Fruit fly (Drosophila melanogaster): ENCODE results near the gene mRpL2.

The mRpL2 gene

dm6 chr3L:11113198-11114197 is 7.1 kb upstream of the mRpL2 start, which contains the start of gene Sod1:
Gene Sod1, minus strand, starts transcription at chr3L:11113740.
- TF ChIP-seq CG6854 (GFP tag; optimal IDR thresholded peaks at IDR 0.05), result peak; percentile 91
- TF ChIP-seq CG10669 (GFP tag; optimal IDR thresholded peaks at IDR 0.05), result peak; percentile 68
- TF ChIP-seq salr (GFP tag; optimal IDR thresholded peaks at IDR 0.05), result peak in 1 of 2 experiments; percentile 47
- no peak for TF ChIP-seq lz (GFP tag; optimal IDR thresholded peaks at IDR 0.05)
- no peak for TF ChIP-seq net (GFP tag; optimal IDR thresholded peaks at IDR 0.05)
- TF ChIP-seq esn (GFP tag; optimal IDR thresholded peaks at IDR 0.05), result peak; percentile 2
- TF ChIP-seq Eip78C (GFP tag), result peak; percentile 79
- peak; percentile 58 for TF ChIP-seq Sox14 (GFP tag; optimal IDR thresholded peaks at IDR 0.05)
- peak; percentile 88 for TF ChIP-seq CG9139 (GFP tag; optimal IDR thresholded peaks at IDR 0.05)
- TF ChIP-seq CG31627 (GFP tag; optimal IDR thresholded peaks at IDR 0.05), result peak; percentile 3
- peak; percentile 66 for TF ChIP-seq spab (GFP tag; optimal IDR thresholded peaks at IDR 0.05)
- no peak for TF ChIP-seq acj6 (GFP tag; optimal IDR thresholded peaks at IDR 0.05)
- peak; percentile 59 for TF ChIP-seq Hr4 (GFP tag; optimal IDR thresholded peaks at IDR 0.05)
- peak; percentile 26 for TF ChIP-seq Ets96B (tag; optimal IDR thresholded peaks at IDR 0.05)
- TF ChIP-seq cyc (GFP tag; optimal IDR thresholded peaks at IDR 0.05), result no peak
- TF ChIP-seq achi (GFP tag; optimal IDR thresholded peaks at IDR 0.05), result peak; percentile 25
- peak; percentile 92 to 93 for TF ChIP-seq ss (GFP tag; optimal IDR thresholded peaks at IDR 0.05)
- TF ChIP-seq Eip93F (GFP tag; optimal IDR thresholded peaks at IDR 0.05), result peak; percentile 5
- TF ChIP-seq svp (GFP tag), result peak; percentile 99
- TF ChIP-seq fd85E (GFP tag; optimal IDR thresholded peaks at IDR 0.05), result no peak
- TF ChIP-seq CG3032 (tag; optimal IDR thresholded peaks at IDR 0.05), result no peak
- peak; percentile 88 for TF ChIP-seq CG6808 (GFP tag; optimal IDR thresholded peaks at IDR 0.05)
- peak; percentile 40 for TF ChIP-seq Blimp-1 (GFP tag; optimal IDR thresholded peaks at IDR 0.05)
- TF ChIP-seq Lpt (GFP tag; optimal IDR thresholded peaks at IDR 0.05), result peak; percentile 19
- no peak for TF ChIP-seq CG8319 (GFP tag; optimal IDR thresholded peaks at IDR 0.05)
- TF ChIP-seq CG11762 (GFP tag; optimal IDR thresholded peaks at IDR 0.05; ENCODE audit: insufficient read depth), result peak; percentile 34
- peak; percentile 58 for TF ChIP-seq dsx (GFP tag; optimal IDR thresholded peaks at IDR 0.05; ENCODE audit: poor library complexity, severe bottlenecking)
- TF ChIP-seq CG34406 (GFP tag; optimal IDR thresholded peaks at IDR 0.05), result no peak
- TF ChIP-seq CG15336 (GFP tag; IDR thresholded peaks at IDR 0.05), result peak; percentile 48; the same call in 1 of the 2 replicates
- TF ChIP-seq fkh (GFP tag; optimal IDR thresholded peaks at IDR 0.05), result peak; percentile 19
- no peak for TF ChIP-seq CG32006 (GFP tag; optimal IDR thresholded peaks at IDR 0.05)
- TF ChIP-seq CG16779 (tag; optimal IDR thresholded peaks at IDR 0.05), result peak; percentile 60
- TF ChIP-seq CG1621 (tag; optimal IDR thresholded peaks at IDR 0.05), result peak; percentile 61

- TF ChIP-seq CG11902 (GFP tag; optimal IDR thresholded peaks at IDR 0.05) (no peak), spab (GFP tag; optimal IDR thresholded peaks at IDR 0.05) (no peak), Smox (GFP tag; optimal IDR thresholded peaks at IDR 0.05) (no peak), CG8632 (GFP tag; optimal IDR thresholded peaks at IDR 0.05) (no peak), Eip78C (GFP tag) (no peak), Ets96B (tag; optimal IDR thresholded peaks at IDR 0.05) (no peak), vri (GFP tag; optimal IDR thresholded peaks at IDR 0.05) (no peak), Met (GFP tag; optimal IDR thresholded peaks at IDR 0.05) (no peak), acj6 (GFP tag; optimal IDR thresholded peaks at IDR 0.05) (no peak), CG7368 (GFP tag; optimal IDR thresholded peaks at IDR 0.05) (no peak), fd59A (GFP tag; optimal IDR thresholded peaks at IDR 0.05) (no peak), CG6808 (GFP tag; optimal IDR thresholded peaks at IDR 0.05) (no peak), CG3032 (tag; optimal IDR thresholded peaks at IDR 0.05) (no peak), CG11762 (GFP tag; optimal IDR thresholded peaks at IDR 0.05; ENCODE audit: insufficient read depth) (no peak)
Measured at dm6 chr3L:11117733-11118132, 2.9 kb upstream of the mRpL2 start.

Measured in whole organism, prepupa.